Fruit fly (Drosophila melanogaster): ENCODE data around the gene CheB93b.

Gene CheB93b

dm6 chr3R:21433879-21434559, 25.1 kb downstream of the CheB93b start, which contains the start of gene lbl:
TSS of gene lbl (minus strand) at chr3R:21434133.
- no peak for TF ChIP-seq CG12605 (GFP tag; IDR thresholded peaks at IDR 0.05)
- TF ChIP-seq Snoo (tag; optimal IDR thresholded peaks at IDR 0.05), result no peak
- TF ChIP-seq CG32121 (GFP tag; IDR thresholded peaks at IDR 0.05), result 0 out of 2 replicates have a peak, but pooled peaks have one; percentile 11
- TF ChIP-seq CG4496 (GFP tag; IDR thresholded peaks at IDR 0.05), result 0 out of 3 replicates have a peak, but pooled peaks have one; percentile 8
- TF ChIP-seq CG8301 (tag; optimal IDR thresholded peaks at IDR 0.05), result no peak
- TF ChIP-seq CG15710 (tag; optimal IDR thresholded peaks at IDR 0.05), result no peak
- no peak for TF ChIP-seq CG34367 (tag; optimal IDR thresholded peaks at IDR 0.05)
- TF ChIP-seq fd96Ca (GFP tag; IDR thresholded peaks at IDR 0.05), result 0 out of 3 replicates have a peak, but pooled peaks have one; percentile 32
- no peak for TF ChIP-seq rn (GFP tag; IDR thresholded peaks at IDR 0.05)
- no peak for TF ChIP-seq CG10348 (GFP tag; IDR thresholded peaks at IDR 0.05)
- no peak for TF ChIP-seq gl (tag; optimal IDR thresholded peaks at IDR 0.05)
- TF ChIP-seq Ets98B (GFP tag; IDR thresholded peaks at IDR 0.05), result no peak
- no peak for TF ChIP-seq Pif1B (GFP tag; optimal IDR thresholded peaks at IDR 0.05)
- TF ChIP-seq CG13204 (GFP tag; optimal IDR thresholded peaks at IDR 0.05), result no peak
- TF ChIP-seq CG14655 (GFP tag; optimal IDR thresholded peaks at IDR 0.05), result no peak
- no peak for TF ChIP-seq EcR (GFP tag; optimal IDR thresholded peaks at IDR 0.05)
- TF ChIP-seq CG8159 (tag; optimal IDR thresholded peaks at IDR 0.05), result no peak
- no peak for TF ChIP-seq CG17806 (tag; optimal IDR thresholded peaks at IDR 0.05)
- TF ChIP-seq Pif1A (GFP tag; optimal IDR thresholded peaks at IDR 0.05), result no peak
- TF ChIP-seq D1 (tag; optimal IDR thresholded peaks at IDR 0.05), result no peak
- TF ChIP-seq CG9948 (tag; optimal IDR thresholded peaks at IDR 0.05), result no peak

dm6 chr3R:21437515-21438090, 28.7 kb downstream of the CheB93b start:
- no peak for TF ChIP-seq CG32121 (GFP tag; IDR thresholded peaks at IDR 0.05)
- TF ChIP-seq CG17806 (tag; optimal IDR thresholded peaks at IDR 0.05), result no peak
- TF ChIP-seq Ets98B (GFP tag; IDR thresholded peaks at IDR 0.05), result no peak
- no peak for TF ChIP-seq rn (GFP tag; IDR thresholded peaks at IDR 0.05)
- no peak for TF ChIP-seq CG34367 (tag; optimal IDR thresholded peaks at IDR 0.05)
- TF ChIP-seq fd96Ca (GFP tag; IDR thresholded peaks at IDR 0.05), result no peak
- TF ChIP-seq CG14655 (GFP tag; optimal IDR thresholded peaks at IDR 0.05), result no peak
- TF ChIP-seq Pif1A (GFP tag; optimal IDR thresholded peaks at IDR 0.05), result no peak
- no peak for TF ChIP-seq CG12605 (GFP tag; IDR thresholded peaks at IDR 0.05)
- no peak for TF ChIP-seq CG15710 (tag; optimal IDR thresholded peaks at IDR 0.05)
- no peak for TF ChIP-seq Snoo (tag; optimal IDR thresholded peaks at IDR 0.05)
- no peak for TF ChIP-seq CG8301 (tag; optimal IDR thresholded peaks at IDR 0.05)
- no peak for TF ChIP-seq CG13204 (GFP tag; optimal IDR thresholded peaks at IDR 0.05)

- TF ChIP-seq rn (GFP tag; IDR thresholded peaks at IDR 0.05), result no peak
- TF ChIP-seq CG15710 (tag; optimal IDR thresholded peaks at IDR 0.05), result no peak
- TF ChIP-seq gl (tag; optimal IDR thresholded peaks at IDR 0.05), result no peak
- no peak for TF ChIP-seq Pif1A (GFP tag; optimal IDR thresholded peaks at IDR 0.05)
- TF ChIP-seq CG14655 (GFP tag; optimal IDR thresholded peaks at IDR 0.05), result no peak
- TF ChIP-seq Pif1B (GFP tag; optimal IDR thresholded peaks at IDR 0.05), result no peak
- no peak for TF ChIP-seq CG13204 (GFP tag; optimal IDR thresholded peaks at IDR 0.05)
- no peak for TF ChIP-seq CG8159 (tag; optimal IDR thresholded peaks at IDR 0.05)
- TF ChIP-seq CG34367 (tag; optimal IDR thresholded peaks at IDR 0.05), result no peak
Measured at dm6 chr3R:21440102-21440501, 31.2 kb downstream of the CheB93b start.

dm6 chr3R:21440760-21441159, 31.8 kb downstream of the CheB93b start:
- TF ChIP-seq CG8159 (tag; optimal IDR thresholded peaks at IDR 0.05) (no peak), CG8301 (tag; optimal IDR thresholded peaks at IDR 0.05) (no peak), CG32121 (GFP tag; IDR thresholded peaks at IDR 0.05) (no peak), CG9948 (tag; optimal IDR thresholded peaks at IDR 0.05) (no peak), Snoo (tag; optimal IDR thresholded peaks at IDR 0.05) (no peak), gl (tag; optimal IDR thresholded peaks at IDR 0.05) (no peak), CG34367 (tag; optimal IDR thresholded peaks at IDR 0.05) (no peak), Ets98B (GFP tag; IDR thresholded peaks at IDR 0.05) (no peak), CG13204 (GFP tag; optimal IDR thresholded peaks at IDR 0.05) (no peak), CG12605 (GFP tag; IDR thresholded peaks at IDR 0.05) (no peak), CG14655 (GFP tag; optimal IDR thresholded peaks at IDR 0.05) (no peak)

- TF ChIP-seq CG9948 (tag; optimal IDR thresholded peaks at IDR 0.05), result no peak
Measured at dm6 chr3R:21445327-21445726, 36.4 kb downstream of the CheB93b start.

dm6 chr3R:21446334-21446733, 37.4 kb downstream of the CheB93b start, which contains the start of gene lbe:
TSS of gene lbe (minus strand) at chr3R:21446537.
- TF ChIP-seq CG10348 (GFP tag; IDR thresholded peaks at IDR 0.05), result no peak
- no peak for TF ChIP-seq CG9948 (tag; optimal IDR thresholded peaks at IDR 0.05)
- TF ChIP-seq CG12605 (GFP tag; IDR thresholded peaks at IDR 0.05), result peak; percentile 32; the same call in 1 of the 2 replicates
- 0 out of 3 replicates have a peak, but pooled peaks have one; percentile 30 for TF ChIP-seq fd96Ca (GFP tag; IDR thresholded peaks at IDR 0.05)
- no peak for TF ChIP-seq Pif1B (GFP tag; optimal IDR thresholded peaks at IDR 0.05)
